Fruit fly (Drosophila melanogaster) whole organism, embryonic: Measurements from ENCODE around the gene CG14400.

ENCODE experiments used
- B-H2 ChIP-seq: fragments of 200-800 bp; sonication (Bioruptor generic); optimal IDR thresholded peaks from 2 replicates; lab custom pipeline; 2018; ENCODE audit warnings: missing biosample characterization, mild to moderate bottlenecking, missing genetic modification characterization
- BtbVII ChIP-seq: fragments of 200-800 bp; sonication (Bioruptor generic); optimal IDR thresholded peaks from 3 replicates; lab custom pipeline; 2017; ENCODE audit warnings: missing biosample characterization, mild to moderate bottlenecking, missing genetic modification characterization
- CG10147 ChIP-seq: fragments of 200-800 bp; sonication (Bioruptor generic); optimal IDR thresholded peaks from 2 replicates; lab custom pipeline; 2019; ENCODE audit warnings: missing biosample characterization, mild to moderate bottlenecking, missing genetic modification characterization, moderate library complexity
- CG10543 ChIP-seq: fragments of 200-800 bp; sonication (Bioruptor generic); optimal IDR thresholded peaks from 3 replicates; lab custom pipeline; 2017; ENCODE audit warnings: missing biosample characterization, mild to moderate bottlenecking, missing genetic modification characterization, moderate library complexity
- CG11504 ChIP-seq: fragments of 200-800 bp; sonication (Bioruptor generic); optimal IDR thresholded peaks from 3 replicates; lab custom pipeline; 2019; ENCODE audit warnings: missing biosample characterization, mild to moderate bottlenecking, missing genetic modification characterization, moderate library complexity
- CG12071 ChIP-seq: fragments of 200-800 bp; sonication (Bioruptor generic); optimal IDR thresholded peaks from 3 replicates; lab custom pipeline; 2018; ENCODE audit warnings: missing biosample characterization, mild to moderate bottlenecking, missing genetic modification characterization
- CG12104 ChIP-seq: fragments of 200-800 bp; sonication (Bioruptor generic); optimal IDR thresholded peaks from 3 replicates; lab custom pipeline; 2016; ENCODE audit warnings: missing biosample characterization, missing genetic modification characterization
- CG12769 ChIP-seq: fragments of 200-800 bp; sonication (Bioruptor generic); optimal IDR thresholded peaks from 2 replicates; lab custom pipeline; 2019; ENCODE audit warnings: missing biosample characterization, mild to moderate bottlenecking, missing genetic modification characterization, moderate library complexity
- CG15601 ChIP-seq: fragments of 200-800 bp; sonication (Bioruptor generic); optimal IDR thresholded peaks from 3 replicates; lab custom pipeline; 2019; ENCODE audit warnings: missing biosample characterization, mild to moderate bottlenecking, missing genetic modification characterization, moderate library complexity
- CG17385 ChIP-seq: fragments of 200-800 bp; sonication (Bioruptor generic); optimal IDR thresholded peaks from 3 replicates; lab custom pipeline; 2018; ENCODE audit warnings: missing biosample characterization, mild to moderate bottlenecking, missing genetic modification characterization
- CG17568 ChIP-seq: fragments of 200-800 bp; sonication (Bioruptor generic); optimal IDR thresholded peaks from 2 replicates; lab custom pipeline; 2018; ENCODE audit warnings: missing biosample characterization, mild to moderate bottlenecking, missing genetic modification characterization, moderate library complexity
- CG2120 ChIP-seq: fragments of 200-800 bp; sonication (Bioruptor generic); optimal IDR thresholded peaks from 3 replicates; lab custom pipeline; 2016; ENCODE audit warnings: missing biosample characterization, missing genetic modification characterization
- CG31441 ChIP-seq: fragments of 200-800 bp; sonication (Bioruptor generic); IDR thresholded peaks from 2 replicates; pipeline ENCODE4 v1.3.6; 2022; ENCODE audit warnings: missing biosample characterization, missing genetic modification characterization
- CG32532 ChIP-seq: fragments of 200-800 bp; sonication (Bioruptor generic); IDR thresholded peaks from 2 replicates; pipeline ENCODE4 v1.3.6; 2022; ENCODE audit warnings: missing biosample characterization, missing genetic modification characterization
- CG34376 ChIP-seq: fragments of 200-800 bp; sonication (Bioruptor generic); optimal IDR thresholded peaks from 2 replicates; lab custom pipeline; 2018; ENCODE audit warnings: missing biosample characterization, mild to moderate bottlenecking, missing genetic modification characterization
- CG3726 ChIP-seq: fragments of 200-800 bp; sonication (Bioruptor generic); IDR thresholded peaks from 3 replicates; pipeline ENCODE4, ENCODE4 v1.3.6; 2022; ENCODE audit warnings: missing biosample characterization, missing genetic modification characterization
- CG5953 ChIP-seq: fragments of 200-800 bp; sonication (Bioruptor generic); IDR thresholded peaks from 2 replicates; pipeline ENCODE4 v1.3.6; 2022; ENCODE audit warnings: missing biosample characterization, missing genetic modification characterization
- CG6765 ChIP-seq: fragments of 200-800 bp; sonication (Bioruptor generic); optimal IDR thresholded peaks from 3 replicates; lab custom pipeline; 2017; ENCODE audit warnings: missing biosample characterization, mild to moderate bottlenecking, missing genetic modification characterization
- CG7987 ChIP-seq: fragments of 200-800 bp; sonication (Bioruptor generic); optimal IDR thresholded peaks from 2 replicates; lab custom pipeline; 2018; ENCODE audit warnings: missing biosample characterization, mild to moderate bottlenecking, missing genetic modification characterization, moderate library complexity
- CG9797 ChIP-seq: fragments of 200-800 bp; sonication (Bioruptor generic); optimal IDR thresholded peaks from 3 replicates; lab custom pipeline; 2018; ENCODE audit warnings: missing biosample characterization, mild to moderate bottlenecking, missing genetic modification characterization
- CG9817 ChIP-seq: fragments of 200-800 bp; sonication (Bioruptor generic); optimal IDR thresholded peaks from 2 replicates; lab custom pipeline; 2018; ENCODE audit warnings: missing biosample characterization, mild to moderate bottlenecking, missing genetic modification characterization, moderate library complexity
- Fer1 ChIP-seq: fragments of 200-800 bp; sonication (Bioruptor generic); optimal IDR thresholded peaks from 2 replicates; lab custom pipeline; 2017; ENCODE audit warnings: missing biosample characterization, mild to moderate bottlenecking, missing genetic modification characterization
- Fer3 ChIP-seq: fragments of 200-800 bp; sonication (Bioruptor generic); optimal IDR thresholded peaks from 2 replicates; lab custom pipeline; 2018; ENCODE audit warnings: missing biosample characterization, mild to moderate bottlenecking, missing genetic modification characterization, moderate library complexity
- HLH54F ChIP-seq: fragments of 200-800 bp; sonication (Bioruptor generic); optimal IDR thresholded peaks from 3 replicates; lab custom pipeline; 2016; ENCODE audit warnings: missing biosample characterization, missing genetic modification characterization
- Max ChIP-seq: fragments of 200-800 bp; sonication (Bioruptor generic); optimal IDR thresholded peaks from 2 replicates; lab custom pipeline; 2016; ENCODE audit warnings: missing biosample characterization, mild to moderate bottlenecking, missing genetic modification characterization
- Rfx ChIP-seq: fragments of 200-800 bp; sonication (Bioruptor generic); IDR thresholded peaks from 2 replicates; pipeline ENCODE4 v1.3.6; 2022; ENCODE audit warnings: missing biosample characterization, missing genetic modification characterization
- TFAM ChIP-seq: fragments of 200-800 bp; sonication (Bioruptor generic); optimal IDR thresholded peaks from 2 replicates; lab custom pipeline; 2017; ENCODE audit warnings: missing biosample characterization, missing genetic modification characterization, inconsistent platforms
- bigmax ChIP-seq: fragments of 200-800 bp; sonication (Bioruptor generic); optimal IDR thresholded peaks from 2 replicates; lab custom pipeline; 2018; ENCODE audit warnings: missing biosample characterization, mild to moderate bottlenecking, missing genetic modification characterization
- bowl ChIP-seq: fragments of 200-800 bp; sonication (Bioruptor generic); IDR thresholded peaks from 2 replicates; pipeline ENCODE4 v1.3.6; 2022; ENCODE audit warnings: missing biosample characterization, missing genetic modification characterization
- chinmo ChIP-seq: fragments of 200-800 bp; sonication (Bioruptor generic); IDR thresholded peaks from 4 replicates; pipeline ENCODE4 v1.3.6; 2022; ENCODE audit warnings: missing biosample characterization, missing genetic modification characterization; ENCODE audit not compliant: partially characterized antibody
- ci ChIP-seq: fragments of 200-800 bp; sonication (Bioruptor generic); IDR thresholded peaks from 3 replicates; pipeline ENCODE4 v1.3.6; 2022; ENCODE audit warnings: missing biosample characterization, missing genetic modification characterization
- crp ChIP-seq, 2 experiments: fragments of 200-800 bp; sonication (Bioruptor generic); optimal IDR thresholded peaks; 2 replicates in 1 of 2; 3 replicates in 1 of 2; lab custom pipeline; 2017; ENCODE audit warnings: missing biosample characterization in 2 of 2, missing genetic modification characterization in 2 of 2, mild to moderate bottlenecking in 1 of 2, moderate library complexity in 1 of 2
- disco-r ChIP-seq: fragments of 200-800 bp; sonication (Bioruptor generic); optimal IDR thresholded peaks from 2 replicates; lab custom pipeline; 2016; ENCODE audit warnings: missing biosample characterization, missing genetic modification characterization
- dysf ChIP-seq: fragments of 200-800 bp; sonication (Bioruptor generic); IDR thresholded peaks from 3 replicates; pipeline ENCODE4 v1.3.6; 2022; ENCODE audit warnings: missing biosample characterization, missing genetic modification characterization
- eve ChIP-seq, 2 experiments: fragments of >200 bp; optimal IDR thresholded peaks; 2 replicates each; lab custom pipeline; 2017; ENCODE audit warnings: missing biosample characterization in 2 of 2, missing genetic modification characterization in 2 of 2
- exex ChIP-seq: fragments of 200-800 bp; sonication (Bioruptor generic); optimal IDR thresholded peaks from 4 replicates; lab custom pipeline; 2018; ENCODE audit warnings: missing biosample characterization, mild to moderate bottlenecking, missing genetic modification characterization, moderate library complexity
- eyg ChIP-seq: fragments of 200-800 bp; sonication (Bioruptor generic); optimal IDR thresholded peaks from 3 replicates; lab custom pipeline; 2016; ENCODE audit warnings: missing biosample characterization, missing genetic modification characterization
- her ChIP-seq: fragments of 200-800 bp; sonication (Bioruptor generic); optimal IDR thresholded peaks from 2 replicates; lab custom pipeline; 2016; ENCODE audit warnings: missing biosample characterization, missing genetic modification characterization
- inv ChIP-seq: fragments of 200-800 bp; sonication (Bioruptor generic); IDR thresholded peaks from 2 replicates; pipeline ENCODE4 v1.3.6; 2022; ENCODE audit warnings: missing biosample characterization, missing genetic modification characterization; ENCODE audit not compliant: partially characterized antibody
- ken ChIP-seq: fragments of 200-800 bp; sonication (Bioruptor generic); IDR thresholded peaks from 3 replicates; pipeline ENCODE4 v1.3.6; 2022; ENCODE audit warnings: missing biosample characterization, missing genetic modification characterization
- lola ChIP-seq, 3 experiments: fragments of >200 bp in 2 of 3; fragments of 200-800 bp in 1 of 3; sonication (Bioruptor generic) in 1 of 3; optimal IDR thresholded peaks; 2 replicates each; lab custom pipeline; 2017 to 2019; ENCODE audit warnings: missing biosample characterization in 3 of 3, missing genetic modification characterization in 3 of 3, mild to moderate bottlenecking in 1 of 3, moderate library complexity in 1 of 3
- odd ChIP-seq: fragments of 200-800 bp; sonication (Bioruptor generic); optimal IDR thresholded peaks from 2 replicates; lab custom pipeline; 2017; ENCODE audit warnings: missing biosample characterization, mild to moderate bottlenecking, missing genetic modification characterization
- onecut ChIP-seq: fragments of 200-800 bp; sonication (Bioruptor generic); IDR thresholded peaks from 2 replicates; pipeline ENCODE4 v1.3.6; 2022; ENCODE audit warnings: missing biosample characterization, missing genetic modification characterization
- pros ChIP-seq: fragments of 200-800 bp; sonication (Bioruptor generic); optimal IDR thresholded peaks from 3 replicates; lab custom pipeline; 2019; ENCODE audit warnings: missing biosample characterization, mild to moderate bottlenecking, missing genetic modification characterization, moderate library complexity
- schlank ChIP-seq: fragments of 200-800 bp; sonication (Bioruptor generic); optimal IDR thresholded peaks from 2 replicates; lab custom pipeline; 2018; ENCODE audit warnings: missing biosample characterization, mild to moderate bottlenecking, missing genetic modification characterization
- shn ChIP-seq: fragments of 200-800 bp; sonication (Bioruptor generic); optimal IDR thresholded peaks from 3 replicates; lab custom pipeline; 2016; ENCODE audit warnings: missing biosample characterization, missing genetic modification characterization
- ssp ChIP-seq: fragments of 200-800 bp; sonication (Bioruptor generic); IDR thresholded peaks from 2 replicates; pipeline ENCODE4 v1.3.6; 2022; ENCODE audit warnings: missing biosample characterization, missing genetic modification characterization
- sug ChIP-seq: fragments of 200-800 bp; optimal IDR thresholded peaks from 2 replicates; lab custom pipeline; 2019; ENCODE audit warnings: missing biosample characterization, mild to moderate bottlenecking, missing genetic modification characterization, moderate library complexity
- z ChIP-seq: fragments of 200-800 bp; sonication (Bioruptor generic); IDR thresholded peaks from 3 replicates; pipeline ENCODE4 v1.3.6; 2022; ENCODE audit warnings: missing biosample characterization, missing genetic modification characterization
- zf30C ChIP-seq: fragments of 200-800 bp; sonication (Bioruptor generic); optimal IDR thresholded peaks from 3 replicates; lab custom pipeline; 2018; ENCODE audit warnings: missing biosample characterization, mild to moderate bottlenecking, missing genetic modification characterization

CG14400 gene

DNA sequence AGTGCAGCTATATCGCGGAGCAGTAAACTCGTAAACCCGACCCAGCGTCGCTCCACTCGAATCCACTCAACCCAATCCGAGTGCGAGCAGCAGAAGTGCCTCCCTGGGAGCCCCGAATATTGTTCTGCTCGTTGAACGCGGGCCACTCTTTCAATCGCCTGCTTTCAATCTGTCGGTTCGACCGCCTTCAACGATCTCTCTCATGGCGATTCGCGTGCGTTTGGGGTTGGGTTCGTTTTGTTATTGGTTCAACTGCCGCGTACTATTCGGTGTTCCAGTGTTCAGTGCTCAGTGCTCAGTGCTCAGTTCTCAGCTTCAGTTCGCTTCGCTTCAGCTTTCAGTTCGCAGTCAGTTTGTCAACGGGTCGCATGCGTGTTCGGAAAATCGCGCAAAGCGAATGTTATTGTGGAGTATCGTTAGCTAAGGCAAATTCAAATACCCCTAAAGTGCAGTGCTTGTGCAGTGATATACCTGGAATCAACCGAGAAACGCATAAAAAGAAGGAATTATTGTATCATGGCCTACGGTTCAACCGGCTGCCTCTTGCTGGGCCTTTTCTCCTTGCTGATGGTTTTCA, 17.1 kb downstream of the CG14400 start, which contains the start of gene CG31676 (continued):
- TF ChIP-seq sug (tag; lab: Kevin White, UChicago) (peak; percentile 4), CG34376 (GFP tag; lab: Kevin White, UChicago) (peak; percentile 61), CG10543 (peak; percentile 45), CG3726 (GFP tag; lab: Robert Waterston, UW) (no peak), CG6765 (GFP tag; lab: Kevin White, UChicago) (peak; percentile 40), ci (GFP tag; lab: Robert Waterston, UW) (peak; percentile 70), CG32532 (GFP tag; lab: Robert Waterston, UW) (peak; percentile 81; the same call in 1 of the 2 replicates), disco-r (no peak), CG12071 (peak; percentile 47), onecut (GFP tag; lab: Robert Waterston, UW) (no peak), ken (GFP tag; lab: Robert Waterston, UW) (no peak), Rfx (GFP tag; lab: Robert Waterston, UW) (peak; percentile 51; the same call in 1 of the 2 replicates), CG2120 (no peak), CG9817 (tag; lab: Kevin White, UChicago) (no peak), her (GFP tag; lab: Kevin White, UChicago) (peak; percentile 24), exex (tag; lab: Kevin White, UChicago) (no peak), HLH54F (GFP tag; lab: Kevin White, UChicago) (no peak), CG12769 (tag; lab: Kevin White, UChicago) (peak; percentile 42), CG31441 (0 out of 2 replicates have a peak, but pooled peaks have one; percentile 6), CG10147 (no peak), Fer1 (peak; percentile 78), CG7987 (GFP tag; lab: Kevin White, UChicago) (peak; percentile 53), schlank (tag; lab: Kevin White, UChicago) (peak; percentile 52), lola (GFP tag; optimal IDR thresholded peaks at IDR 0.05; lab: Kevin White, UChicago) (no peak), CG5953 (GFP tag; lab: Robert Waterston, UW) (no peak), odd (GFP tag; lab: Kevin White, UChicago) (peak; percentile 37), pros (GFP tag; lab: Kevin White, UChicago) (no peak), B-H2 (GFP tag; lab: Kevin White, UChicago) (peak; percentile 73), Max (GFP tag; lab: Kevin White, UChicago) (no peak), CG17385 (GFP tag; lab: Kevin White, UChicago) (peak; percentile 12), CG9797 (GFP tag; lab: Kevin White, UChicago) (no peak), zf30C (GFP tag; lab: Kevin White, UChicago) (no peak), crp (GFP tag; optimal IDR thresholded peaks at IDR 0.05; lab: Kevin White, UChicago) (no peak), bowl (GFP tag; lab: Robert Waterston, UW) (no peak), bigmax (GFP tag; lab: Kevin White, UChicago) (no peak), CG17568 (peak; percentile 33), eyg (GFP tag; lab: Kevin White, UChicago) (no peak), BtbVII (GFP tag; lab: Kevin White, UChicago) (peak; percentile 42), CG12104 (no peak), ssp (GFP tag; lab: Robert Waterston, UW) (no peak), chinmo (GFP tag; lab: Robert Waterston, UW) (0 out of 4 replicates have a peak, but pooled peaks have one; percentile 22), CG15601 (tag; lab: Kevin White, UChicago) (peak; percentile 100), shn (GFP tag; lab: Kevin White, UChicago) (no peak), CG11504 (no peak), eve (GFP tag; optimal IDR thresholded peaks at IDR 0.05; lab: Kevin White, UChicago) (no peak), Fer3 (no peak), inv (GFP tag; lab: Robert Waterston, UW) (no peak), dysf (GFP tag; lab: Robert Waterston, UW) (peak; percentile 29; the same call in 1 of the 3 replicates), TFAM (GFP tag; lab: Kevin White, UChicago) (no peak), z (GFP tag; lab: Robert Waterston, UW) (peak; percentile 74)
